Worm (Caenorhabditis elegans) whole organism, L3 larva: ENCODE measurements around the gene srx-85.

ENCODE experiments used
- aly-2 ChIP-seq: fragments of 150-350 bp; optimal IDR thresholded peaks from 2 replicates; lab custom pipeline; 2014; ENCODE audit warnings: missing biosample characterization, missing genetic modification characterization
- ama-1 ChIP-seq: fragments of 150-350 bp; optimal IDR thresholded peaks from 2 replicates; lab custom pipeline; 2018
- ceh-28 ChIP-seq: fragments of 150-350 bp; optimal IDR thresholded peaks from 2 replicates; lab custom pipeline; 2014; ENCODE audit warnings: missing biosample characterization, missing genetic modification reagents, missing genetic modification characterization
- ceh-82 ChIP-seq: fragments of 150-350 bp; optimal IDR thresholded peaks from 2 replicates; lab custom pipeline; 2014; ENCODE audit warnings: missing biosample characterization, missing genetic modification characterization
- ceh-9 ChIP-seq: sonication (generic microtip); optimal IDR thresholded peaks from 2 replicates; lab custom pipeline; 2018; ENCODE audit warnings: missing biosample characterization, missing genetic modification characterization
- daf-12 ChIP-seq: fragments of 150-350 bp; optimal IDR thresholded peaks from 2 replicates; lab custom pipeline; 2014; ENCODE audit warnings: missing biosample characterization, missing genetic modification reagents, missing genetic modification characterization
- elt-1 ChIP-seq: fragments of 150-350 bp; optimal IDR thresholded peaks from 2 replicates; lab custom pipeline; 2014; ENCODE audit warnings: missing biosample characterization, missing genetic modification characterization
- elt-3 ChIP-seq, 3 experiments: fragments of 150-350 bp in 1 of 3; sonication (generic microtip) in 2 of 3; optimal IDR thresholded peaks; 2 replicates in 2 of 3; 4 replicates in 1 of 3; lab custom pipeline; 2014 to 2017; ENCODE audit warnings: missing biosample characterization in 3 of 3, missing genetic modification characterization in 3 of 3
- fkh-2 ChIP-seq: fragments of 150-350 bp; optimal IDR thresholded peaks from 2 replicates; lab custom pipeline; 2014; ENCODE audit warnings: missing biosample characterization, missing genetic modification reagents, missing genetic modification characterization
- hmg-11 ChIP-seq: sonication (generic microtip); optimal IDR thresholded peaks from 2 replicates; lab custom pipeline; 2016; ENCODE audit warnings: missing genetic modification characterization, missing compliant biosample characterization
- lsy-12 ChIP-seq: sonication (generic microtip); optimal IDR thresholded peaks from 2 replicates; lab custom pipeline; 2016; ENCODE audit warnings: mild to moderate bottlenecking, missing genetic modification characterization, missing compliant biosample characterization
- mml-1 ChIP-seq: fragments of 150-350 bp; sonication (generic microtip); optimal IDR thresholded peaks from 3 replicates; lab custom pipeline; 2014; ENCODE audit warnings: missing biosample characterization, missing genetic modification characterization
- nhr-11 ChIP-seq: fragments of 150-350 bp; optimal IDR thresholded peaks from 2 replicates; lab custom pipeline; 2014; ENCODE audit warnings: missing biosample characterization, missing genetic modification characterization
- nhr-23 ChIP-seq: fragments of 150-350 bp; optimal IDR thresholded peaks from 2 replicates; lab custom pipeline; 2014; ENCODE audit warnings: missing biosample characterization, missing genetic modification reagents, missing genetic modification characterization
- nhr-28 ChIP-seq: fragments of 150-350 bp; optimal IDR thresholded peaks from 2 replicates; lab custom pipeline; 2014; ENCODE audit warnings: missing biosample characterization, missing genetic modification characterization
- nhr-43 ChIP-seq: sonication (generic microtip); optimal IDR thresholded peaks from 2 replicates; lab custom pipeline; 2016; ENCODE audit warnings: mild to moderate bottlenecking, missing genetic modification characterization, missing compliant biosample characterization; ENCODE audit not compliant: poor library complexity, severe bottlenecking
- nhr-67 ChIP-seq: fragments of 150-350 bp; optimal IDR thresholded peaks from 2 replicates; lab custom pipeline; 2014; ENCODE audit warnings: missing biosample characterization, missing genetic modification characterization
- pha-4 ChIP-seq: fragments of 150-350 bp; optimal IDR thresholded peaks from 2 replicates; lab custom pipeline; 2014; ENCODE audit warnings: missing biosample characterization, missing genetic modification reagents, missing genetic modification characterization
- pqm-1 ChIP-seq: fragments of 150-350 bp; optimal IDR thresholded peaks from 2 replicates; lab custom pipeline; 2017; ENCODE audit warnings: missing biosample characterization, missing genetic modification characterization, inconsistent platforms
- snpc-4 ChIP-seq: fragments of 150-350 bp; optimal IDR thresholded peaks from 2 replicates; lab custom pipeline; 2014; ENCODE audit warnings: missing biosample characterization, missing genetic modification characterization
- tbx-2 ChIP-seq: sonication (generic microtip); optimal IDR thresholded peaks from 2 replicates; lab custom pipeline; 2016; ENCODE audit warnings: mild to moderate bottlenecking, missing genetic modification characterization, missing compliant biosample characterization
- unc-39 ChIP-seq: sonication (generic microtip); optimal IDR thresholded peaks from 4 replicates; lab custom pipeline; 2017; ENCODE audit warnings: missing biosample characterization, missing genetic modification characterization
- unc-62 ChIP-seq: fragments of 150-350 bp; sonication (generic microtip); optimal IDR thresholded peaks from 4 replicates; lab custom pipeline; 2014; ENCODE audit warnings: missing biosample characterization, missing genetic modification reagents, missing genetic modification characterization
- ztf-11 ChIP-seq: fragments of 150-350 bp; optimal IDR thresholded peaks from 2 replicates; lab custom pipeline; 2014; ENCODE audit warnings: missing biosample characterization, missing genetic modification characterization

The srx-85 gene

ce11 chrV:11589433-11589832 lies 37.0 kb downstream of the srx-85 start, which contains the start of gene srx-82:
Gene srx-82 (plus strand): TSS chrV:11589733.
- TF ChIP-seq snpc-4 (tag; lab: Kevin White, UChicago) = no peak
- no peak for TF ChIP-seq ama-1 (lab: Kevin White, UChicago)
- TF ChIP-seq ztf-11 (tag; lab: Kevin White, UChicago) = no peak
- TF ChIP-seq, all 47 proteins: peak for 0

- TF ChIP-seq nhr-23 (tag; lab: Kevin White, UChicago) = no peak
- no peak for TF ChIP-seq mml-1 (tag; lab: Kevin White, UChicago)
- TF ChIP-seq unc-39 = no peak
- TF ChIP-seq fkh-2 = no peak
- no peak for TF ChIP-seq hmg-11
- no peak for TF ChIP-seq nhr-11 (tag; lab: Kevin White, UChicago)
- no peak for TF ChIP-seq pha-4
- no peak for TF ChIP-seq tbx-2 (tag; lab: Kevin White, UChicago)
- TF ChIP-seq nhr-67 (tag; lab: Kevin White, UChicago) = no peak
- no peak for TF ChIP-seq unc-62
- no peak for TF ChIP-seq elt-3 (tag; optimal IDR thresholded peaks at IDR 0.05; lab: Kevin White, UChicago)
- no peak for TF ChIP-seq pqm-1
- TF ChIP-seq daf-12 (tag; lab: Kevin White, UChicago) = no peak
- TF ChIP-seq ztf-11 (tag; lab: Kevin White, UChicago) = no peak
- no peak for TF ChIP-seq elt-1 (tag; lab: Kevin White, UChicago)
These were observed 40.9 kb downstream of the srx-85 start, which contains the start of gene srx-80 for ce11 chrV:11593427-11593826. Gene srx-80 (plus strand): TSS chrV:11593727.

- no peak for TF ChIP-seq ceh-82 (tag; lab: Kevin White, UChicago)
- TF ChIP-seq aly-2 = no peak
- no peak for TF ChIP-seq nhr-11 (tag; lab: Kevin White, UChicago)
- no peak for TF ChIP-seq pqm-1
- TF ChIP-seq ceh-9 (tag; lab: Kevin White, UChicago) = no peak
- TF ChIP-seq fkh-2 = no peak
- no peak for TF ChIP-seq ztf-11 (tag; lab: Kevin White, UChicago)
- TF ChIP-seq tbx-2 (tag; lab: Kevin White, UChicago) = no peak
- no peak for TF ChIP-seq nhr-28 (tag; lab: Kevin White, UChicago)
- no peak for TF ChIP-seq nhr-23 (tag; lab: Kevin White, UChicago)
- TF ChIP-seq ceh-28 (tag; lab: Kevin White, UChicago) = no peak
- TF ChIP-seq lsy-12 (tag; lab: Kevin White, UChicago) = no peak
These were observed 41.4 kb downstream of the srx-85 start for ce11 chrV:11593888-11594287.

- no peak for TF ChIP-seq tbx-2 (tag; lab: Kevin White, UChicago)
- TF ChIP-seq elt-1 (tag; lab: Kevin White, UChicago) = no peak
These were observed 46.3 kb downstream of the srx-85 start, which contains the start of gene srx-84 for ce11 chrV:11598807-11599206. Gene srx-84 (plus strand): TSS chrV:11599107.

- TF ChIP-seq nhr-43 (tag; lab: Kevin White, UChicago) = no peak
These were observed 48.3 kb downstream of the srx-85 start, which contains the start of gene F35B12.9 for ce11 chrV:11600800-11601199. Gene F35B12.9 (plus strand): TSS chrV:11601171.
